Worm (Caenorhabditis elegans) whole organism, midembryonic: ENCODE results near the gene bnc-1.

ENCODE experiments used
- T22C8.4 ChIP-seq: fragments of 200-800 bp; sonication (Bioruptor generic); IDR thresholded peaks from 2 replicates; pipeline ENCODE4 v1.3.6; 2022; ENCODE audit warnings: missing genetic modification characterization, missing compliant biosample characterization
- cog-1 ChIP-seq: sonication (generic microtip); optimal IDR thresholded peaks from 2 replicates; lab custom pipeline; 2016; ENCODE audit warnings: missing genetic modification characterization, missing compliant biosample characterization
- flt-1 ChIP-seq: fragments of 200-800 bp; sonication (Bioruptor generic); IDR thresholded peaks from 2 replicates; pipeline ENCODE4 v1.3.6; 2022; ENCODE audit warnings: missing genetic modification characterization, missing compliant biosample characterization
- klf-2 ChIP-seq: fragments of 200-800 bp; sonication (Bioruptor generic); conservative IDR thresholded peaks from 2 replicates; pipeline ENCODE4 v1.3.6; 2022; ENCODE audit warnings: missing genetic modification reagents, missing genetic modification characterization, missing compliant biosample characterization
- med-1 ChIP-seq: sonication (generic microtip); optimal IDR thresholded peaks from 2 replicates; lab custom pipeline; 2017; ENCODE audit warnings: missing genetic modification characterization, mild to moderate bottlenecking, missing compliant biosample characterization, antibody characterized with exemption, missing genetic modification reagents; ENCODE audit not compliant: insufficient read depth
- ref-1 ChIP-seq: fragments of 200-800 bp; sonication (Bioruptor generic); conservative IDR thresholded peaks from 2 replicates; pipeline ENCODE4 v1.3.6; 2022; ENCODE audit warnings: missing genetic modification reagents, missing genetic modification characterization, missing compliant biosample characterization
- tab-1 ChIP-seq: fragments of 200-800 bp; sonication (Bioruptor generic); IDR thresholded peaks from 2 replicates; pipeline ENCODE4 v1.3.6; 2022; ENCODE audit warnings: missing genetic modification characterization, missing compliant biosample characterization
- ztf-23 ChIP-seq: fragments of 200-800 bp; sonication (Bioruptor generic); IDR thresholded peaks from 2 replicates; pipeline ENCODE4 v1.3.6; 2022; ENCODE audit warnings: missing genetic modification reagents, missing genetic modification characterization, missing compliant biosample characterization
- ztf-29 ChIP-seq: fragments of 200-800 bp; sonication (Bioruptor generic); IDR thresholded peaks from 2 replicates; pipeline ENCODE4 v1.3.6; 2022; ENCODE audit warnings: missing genetic modification reagents, missing genetic modification characterization, missing compliant biosample characterization

bnc-1 gene

DNA sequence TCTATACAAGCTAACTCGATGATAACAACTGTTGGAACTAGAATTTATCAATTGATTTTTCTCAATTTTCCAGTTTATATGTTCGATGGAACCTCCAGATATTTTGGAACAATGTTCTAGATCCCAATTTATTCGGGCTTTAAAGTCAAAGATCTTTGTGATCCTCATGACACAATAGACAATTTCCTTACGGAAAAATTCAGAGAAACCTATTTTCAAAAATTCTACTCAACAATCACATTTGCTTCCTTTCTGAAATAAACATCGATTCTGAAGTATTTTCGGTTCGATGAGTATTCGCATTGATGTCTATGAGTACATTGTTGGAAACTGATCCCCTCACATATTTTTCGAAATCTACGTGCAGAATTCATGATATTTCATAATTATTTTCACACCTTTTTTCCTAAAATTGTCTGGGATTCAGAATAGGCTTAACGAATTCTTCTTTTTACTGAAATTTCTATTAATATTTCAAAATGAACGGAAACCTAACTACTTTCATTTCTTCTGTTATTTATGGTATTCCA, 30.2 kb upstream of the bnc-1 start, which contains the start of gene srg-45:
srg-45 (plus strand) TSS at position 480 of the 530 bp plus-strand sequence.
- TF ChIP-seq cog-1 (tag; lab: Kevin White, UChicago), result no peak
- TF ChIP-seq tab-1, result no peak
- no peak for TF ChIP-seq flt-1 (GFP tag; lab: Robert Waterston, UW)
- no peak for TF ChIP-seq med-1 (GFP tag; lab: Kevin White, UChicago)
- TF ChIP-seq ztf-23 (GFP tag; lab: Robert Waterston, UW), result no peak
- no peak for TF ChIP-seq T22C8.4 (GFP tag; lab: Robert Waterston, UW)
- no peak for TF ChIP-seq ref-1 (GFP tag; lab: Robert Waterston, UW)
- TF ChIP-seq ztf-29 (GFP tag; lab: Robert Waterston, UW), result no peak
- TF ChIP-seq klf-2, result no peak

- TF ChIP-seq ref-1 (GFP tag; lab: Robert Waterston, UW) (no peak), ztf-23 (GFP tag; lab: Robert Waterston, UW) (no peak), cog-1 (tag; lab: Kevin White, UChicago) (no peak), klf-2 (no peak), ztf-29 (GFP tag; lab: Robert Waterston, UW) (no peak), tab-1 (no peak), T22C8.4 (GFP tag; lab: Robert Waterston, UW) (no peak), flt-1 (GFP tag; lab: Robert Waterston, UW) (no peak), med-1 (GFP tag; lab: Kevin White, UChicago) (no peak)
Observed at ce11 chrV:12305677-12306076, 28.8 kb upstream of the bnc-1 start.

ce11 chrV:12303453-12304077, 26.7 kb upstream of the bnc-1 start:
- TF ChIP-seq T22C8.4 (GFP tag; lab: Robert Waterston, UW) (peak; percentile 100), ref-1 (GFP tag; lab: Robert Waterston, UW) (peak; percentile 100), flt-1 (GFP tag; lab: Robert Waterston, UW) (peak; percentile 100), klf-2 (peak; percentile 100), ztf-29 (GFP tag; lab: Robert Waterston, UW) (peak; percentile 100), ztf-23 (GFP tag; lab: Robert Waterston, UW) (peak; percentile 99), tab-1 (peak; percentile 100), med-1 (GFP tag; lab: Kevin White, UChicago) (peak; percentile 94), cog-1 (tag; lab: Kevin White, UChicago) (peak; percentile 100)

DNA sequence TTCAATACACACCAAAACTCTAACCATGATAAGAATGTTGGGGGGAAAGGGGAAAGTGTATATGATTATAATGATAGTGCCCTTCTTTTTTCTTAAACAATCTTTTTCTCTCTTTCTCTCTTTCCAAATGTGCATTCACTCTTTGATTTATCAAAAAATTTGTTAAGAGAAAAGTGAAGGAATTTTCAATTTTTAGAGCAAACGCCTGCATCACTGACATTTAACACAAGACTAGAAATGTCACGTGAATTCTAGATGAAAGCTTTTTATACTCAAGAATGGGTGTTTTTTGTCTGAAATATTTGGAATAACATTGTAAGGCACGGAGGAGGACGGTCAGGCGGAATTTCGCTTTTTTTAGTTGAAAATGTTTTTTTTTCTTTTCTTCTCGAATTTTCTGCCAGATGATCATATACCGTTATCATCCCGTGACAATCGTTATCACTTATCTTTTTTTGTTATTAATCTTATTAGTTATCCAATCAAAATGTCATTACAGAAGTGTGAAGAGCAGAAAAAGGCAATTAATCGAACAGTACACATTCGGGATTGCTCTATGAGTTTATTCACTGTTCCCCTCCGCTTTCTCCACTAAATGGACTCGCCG, 25.2 kb upstream of the bnc-1 start, which contains the start of the genes frm-7 and F55C5.17:
frm-7 (plus strand) TSS at position 500 of the 607 bp plus-strand sequence.
F55C5.17 (plus strand) TSS at position 557 of the 607 bp plus-strand sequence.
- no peak for TF ChIP-seq T22C8.4 (GFP tag; lab: Robert Waterston, UW)
- TF ChIP-seq tab-1, result no peak
- TF ChIP-seq ztf-29 (GFP tag; lab: Robert Waterston, UW), result no peak
- TF ChIP-seq flt-1 (GFP tag; lab: Robert Waterston, UW), result no peak
- TF ChIP-seq med-1 (GFP tag; lab: Kevin White, UChicago), result no peak
- TF ChIP-seq cog-1 (tag; lab: Kevin White, UChicago), result no peak
- TF ChIP-seq ref-1 (GFP tag; lab: Robert Waterston, UW), result no peak
- TF ChIP-seq ztf-23 (GFP tag; lab: Robert Waterston, UW), result no peak
- TF ChIP-seq klf-2, result no peak

DNA sequence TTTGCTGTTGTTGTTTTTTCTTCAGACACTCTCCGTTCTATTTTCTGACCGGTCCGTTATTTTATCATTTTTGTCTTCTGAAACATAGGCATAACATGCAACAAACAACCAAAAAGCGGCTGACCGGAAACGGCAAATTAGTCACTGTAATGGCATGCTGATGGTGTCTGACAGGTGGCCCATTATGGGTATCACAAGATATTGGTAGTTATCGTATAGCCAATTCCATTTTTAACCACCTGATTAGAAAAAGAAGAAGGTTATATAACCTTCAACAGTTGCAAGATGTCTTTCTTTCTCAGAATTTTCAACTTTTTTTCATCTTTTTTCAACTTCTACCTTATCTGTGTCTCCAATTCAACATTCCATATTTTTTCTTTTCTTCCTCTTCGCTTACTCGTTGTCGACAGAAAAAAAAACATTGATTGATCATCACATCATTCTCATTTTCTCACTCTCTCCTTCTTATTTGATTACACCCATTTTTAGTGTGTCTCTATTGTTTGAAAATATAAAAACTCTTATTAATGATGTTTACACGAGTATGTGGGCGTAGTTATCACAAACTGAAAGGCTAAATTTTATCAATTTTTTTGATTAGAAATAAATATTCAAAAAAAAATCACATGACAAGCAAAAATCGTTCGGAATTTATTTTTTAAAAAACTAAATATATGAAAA, 24.1 kb upstream of the bnc-1 start:
- no peak for TF ChIP-seq T22C8.4 (GFP tag; lab: Robert Waterston, UW)
- no peak for TF ChIP-seq ztf-29 (GFP tag; lab: Robert Waterston, UW)
- no peak for TF ChIP-seq klf-2
- TF ChIP-seq ztf-23 (GFP tag; lab: Robert Waterston, UW), result no peak

DNA sequence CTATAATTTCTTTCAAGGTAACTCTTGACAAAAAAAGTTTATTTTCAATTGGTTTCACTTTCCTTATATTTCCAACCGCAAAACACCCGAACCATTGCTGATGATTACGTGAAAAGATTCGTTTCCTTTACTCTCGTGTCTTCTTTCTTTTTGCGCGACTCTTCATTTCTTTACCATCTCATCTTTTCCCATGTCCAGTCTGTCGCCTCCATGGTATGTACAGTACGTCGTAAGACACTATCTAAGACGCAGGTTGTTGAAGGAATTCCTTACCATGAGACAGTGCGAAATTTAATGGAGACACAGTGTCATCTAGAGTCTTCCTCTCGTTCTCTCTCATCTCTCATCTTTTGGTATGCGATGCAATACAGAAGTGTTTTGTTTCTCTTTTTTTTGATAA, 23.3 kb upstream of the bnc-1 start:
- no peak for TF ChIP-seq tab-1
- TF ChIP-seq flt-1 (GFP tag; lab: Robert Waterston, UW), result no peak
- TF ChIP-seq ztf-29 (GFP tag; lab: Robert Waterston, UW), result no peak
- TF ChIP-seq cog-1 (tag; lab: Kevin White, UChicago), result no peak
- TF ChIP-seq klf-2, result no peak
- no peak for TF ChIP-seq T22C8.4 (GFP tag; lab: Robert Waterston, UW)
- TF ChIP-seq ref-1 (GFP tag; lab: Robert Waterston, UW), result no peak
- no peak for TF ChIP-seq med-1 (GFP tag; lab: Kevin White, UChicago)
- no peak for TF ChIP-seq ztf-23 (GFP tag; lab: Robert Waterston, UW)

- TF ChIP-seq tab-1 (no peak), klf-2 (no peak), ref-1 (GFP tag; lab: Robert Waterston, UW) (no peak), ztf-29 (GFP tag; lab: Robert Waterston, UW) (no peak), med-1 (GFP tag; lab: Kevin White, UChicago) (no peak), ztf-23 (GFP tag; lab: Robert Waterston, UW) (no peak), cog-1 (tag; lab: Kevin White, UChicago) (no peak), flt-1 (GFP tag; lab: Robert Waterston, UW) (no peak), T22C8.4 (GFP tag; lab: Robert Waterston, UW) (no peak)
Observed at ce11 chrV:12299244-12299766, 22.5 kb upstream of the bnc-1 start.

ce11 chrV:12298184-12298583, 21.3 kb upstream of the bnc-1 start:
- no peak for TF ChIP-seq ztf-29 (GFP tag; lab: Robert Waterston, UW)
- TF ChIP-seq med-1 (GFP tag; lab: Kevin White, UChicago), result no peak
- TF ChIP-seq flt-1 (GFP tag; lab: Robert Waterston, UW), result no peak
- no peak for TF ChIP-seq T22C8.4 (GFP tag; lab: Robert Waterston, UW)
- TF ChIP-seq klf-2, result no peak
- no peak for TF ChIP-seq tab-1
- no peak for TF ChIP-seq ztf-23 (GFP tag; lab: Robert Waterston, UW)
- no peak for TF ChIP-seq ref-1 (GFP tag; lab: Robert Waterston, UW)
- no peak for TF ChIP-seq cog-1 (tag; lab: Kevin White, UChicago)
